Worm (Caenorhabditis elegans) whole organism, early embryonic: ENCODE results near the gene sre-43.

Experiments used
- B0310.2 ChIP-seq: sonication (generic microtip); optimal IDR thresholded peaks from 2 replicates; lab custom pipeline; 2016; ENCODE audit warnings: mild to moderate bottlenecking, missing genetic modification characterization, missing compliant biosample characterization
- F13C5.2 ChIP-seq: sonication (generic microtip); optimal IDR thresholded peaks from 2 replicates; lab custom pipeline; 2017; ENCODE audit warnings: mild to moderate bottlenecking, missing genetic modification characterization, inconsistent platforms, missing compliant biosample characterization
- ama-1 ChIP-seq: fragments of 150-350 bp; optimal IDR thresholded peaks from 2 replicates; lab custom pipeline; 2014
- ceh-13 ChIP-seq: fragments of 200-800 bp; sonication (Bioruptor generic); optimal IDR thresholded peaks from 2 replicates; lab custom pipeline; 2018; ENCODE audit warnings: mild to moderate bottlenecking, missing genetic modification characterization, missing compliant biosample characterization
- ets-7 ChIP-seq: sonication (generic microtip); optimal IDR thresholded peaks from 2 replicates; lab custom pipeline; 2016; ENCODE audit warnings: missing genotype, missing genetic modification characterization, missing compliant biosample characterization
- flt-1 ChIP-seq: fragments of 200-800 bp; sonication (Bioruptor generic); IDR thresholded peaks from 2 replicates; pipeline ENCODE4 v1.3.6; 2022; ENCODE audit warnings: missing genetic modification characterization, missing compliant biosample characterization
- hmbx-1 ChIP-seq: sonication (generic microtip); optimal IDR thresholded peaks from 2 replicates; lab custom pipeline; 2016; ENCODE audit warnings: mild to moderate bottlenecking, missing genetic modification characterization, missing compliant biosample characterization
- hmg-4 ChIP-seq: fragments of 200-800 bp; sonication (Bioruptor generic); optimal IDR thresholded peaks from 2 replicates; lab custom pipeline; 2018; ENCODE audit warnings: mild to moderate bottlenecking, missing genetic modification characterization, missing compliant biosample characterization
- pes-1 ChIP-seq: fragments of 200-800 bp; sonication (Bioruptor generic); IDR thresholded peaks from 2 replicates; pipeline ENCODE4 v1.3.6; 2022; ENCODE audit warnings: missing genetic modification reagents, missing genetic modification characterization, missing compliant biosample characterization
- scrt-1 ChIP-seq: fragments of 200-800 bp; sonication (Bioruptor generic); IDR thresholded peaks from 2 replicates; pipeline ENCODE4 v1.3.6; 2022; ENCODE audit warnings: missing genetic modification characterization, missing compliant biosample characterization
- sea-1 ChIP-seq: fragments of 200-800 bp; sonication (Bioruptor generic); conservative IDR thresholded peaks from 2 replicates; pipeline ENCODE4 v1.3.6; 2022; ENCODE audit warnings: missing genetic modification characterization, missing compliant biosample characterization
- tbx-11 ChIP-seq: fragments of 200-800 bp; sonication (Bioruptor generic); IDR thresholded peaks from 2 replicates; pipeline ENCODE4 v1.3.6; 2022; ENCODE audit warnings: missing genetic modification characterization, missing compliant biosample characterization
- tbx-37 ChIP-seq: fragments of 200-800 bp; sonication (Bioruptor generic); conservative IDR thresholded peaks from 2 replicates; pipeline ENCODE4 v1.3.6; 2022; ENCODE audit warnings: missing genetic modification reagents, missing genetic modification characterization, missing compliant biosample characterization
- tra-4 ChIP-seq: sonication (generic microtip); optimal IDR thresholded peaks from 2 replicates; lab custom pipeline; 2017; ENCODE audit warnings: missing genetic modification characterization, missing compliant biosample characterization

DNA sequence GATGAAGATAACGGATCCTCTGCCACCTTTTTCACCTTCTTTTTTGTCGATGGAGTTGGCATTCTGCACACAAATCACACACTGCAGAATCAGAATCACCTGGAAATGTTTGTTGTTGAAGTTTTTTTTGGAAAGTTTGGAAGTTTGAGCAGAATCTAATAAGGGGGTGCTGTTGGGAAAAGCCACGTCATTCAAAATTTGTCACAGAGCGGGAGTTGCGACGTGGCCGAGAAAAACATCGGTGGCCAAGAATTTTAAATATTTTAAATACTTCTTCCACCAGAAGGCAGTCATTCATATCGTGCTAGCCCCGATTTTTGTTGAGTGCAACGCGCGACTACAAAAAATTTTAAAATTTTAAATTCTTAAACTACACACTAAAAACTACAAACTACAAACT is 6.6 kb downstream of the sre-43 start, which contains the start of gene rpi-1:
- TF ChIP-seq flt-1 (GFP tag; lab: Robert Waterston, UW) (no peak), tbx-11 (no peak), F13C5.2 (tag; lab: Kevin White, UChicago) (no peak), B0310.2 (no peak), hmbx-1 (no peak), ets-7 (tag; lab: Kevin White, UChicago) (no peak), scrt-1 (GFP tag; lab: Robert Waterston, UW) (no peak), sea-1 (GFP tag; lab: Robert Waterston, UW) (no peak), tra-4 (no peak), ama-1 (lab: Kevin White, UChicago) (no peak), ceh-13 (GFP tag; lab: Kevin White, UChicago) (no peak), hmg-4 (GFP tag; lab: Kevin White, UChicago) (no peak), tbx-37 (GFP tag; lab: Robert Waterston, UW) (no peak), pes-1 (no peak)
